Fruit fly (Drosophila melanogaster): ENCODE data around the gene Loxl1.

Loxl1 gene

DNA sequence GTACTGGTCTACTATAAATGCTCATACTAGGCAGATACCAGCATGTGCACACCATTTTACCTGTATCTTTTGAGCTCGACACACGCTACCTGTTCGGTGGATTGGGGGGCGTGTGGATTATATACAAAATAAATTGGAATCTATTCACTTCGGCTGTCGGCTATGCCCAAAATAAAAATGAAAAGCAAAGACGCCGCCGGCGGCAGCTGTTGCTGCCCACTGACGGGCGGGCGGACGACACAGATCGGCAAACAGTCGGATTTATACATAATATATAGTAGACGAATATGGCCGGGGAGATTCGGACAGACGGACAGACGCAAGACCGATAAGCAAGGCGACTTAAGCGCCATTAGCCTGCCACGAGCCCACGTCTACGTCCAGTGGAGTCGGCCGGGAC lies 20.8 kb downstream of the Loxl1 start:
- no peak for TF ChIP-seq CG8478 (optimal IDR thresholded peaks at IDR 0.05)
- TF ChIP-seq CTCF (optimal IDR thresholded peaks at IDR 0.05) = no peak

DNA sequence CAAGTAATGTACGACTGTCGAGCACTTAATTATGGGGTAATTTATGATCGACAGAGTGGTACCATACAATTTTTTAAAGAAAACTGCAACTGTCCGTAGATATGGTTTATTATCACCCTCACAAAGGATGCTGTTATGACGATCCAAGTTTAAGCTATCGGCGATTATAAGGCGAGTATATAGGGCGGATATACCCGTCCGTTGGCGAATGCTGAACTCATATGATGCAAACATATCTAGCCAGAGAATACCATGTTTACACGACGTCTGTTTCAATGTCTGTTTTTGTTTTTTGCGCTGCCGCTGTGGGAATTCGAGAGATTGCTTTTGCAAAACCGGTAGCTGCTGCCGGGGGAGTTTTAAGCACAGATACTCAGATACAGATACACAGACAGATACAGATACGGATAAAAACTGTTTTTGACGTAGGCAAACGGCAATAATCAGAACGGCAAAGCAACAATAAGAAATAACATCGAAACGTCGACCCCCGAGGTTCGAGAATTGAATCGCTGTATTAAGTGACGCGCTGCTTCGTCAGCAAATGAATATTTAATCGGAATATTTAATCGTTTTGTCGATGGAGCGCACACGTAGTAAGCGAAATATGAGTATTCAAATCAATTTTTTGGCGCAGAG lies 22.1 kb downstream of the Loxl1 start:
- TF ChIP-seq CTCF (optimal IDR thresholded peaks at IDR 0.05) (no peak), CG8478 (optimal IDR thresholded peaks at IDR 0.05) (no peak)

DNA sequence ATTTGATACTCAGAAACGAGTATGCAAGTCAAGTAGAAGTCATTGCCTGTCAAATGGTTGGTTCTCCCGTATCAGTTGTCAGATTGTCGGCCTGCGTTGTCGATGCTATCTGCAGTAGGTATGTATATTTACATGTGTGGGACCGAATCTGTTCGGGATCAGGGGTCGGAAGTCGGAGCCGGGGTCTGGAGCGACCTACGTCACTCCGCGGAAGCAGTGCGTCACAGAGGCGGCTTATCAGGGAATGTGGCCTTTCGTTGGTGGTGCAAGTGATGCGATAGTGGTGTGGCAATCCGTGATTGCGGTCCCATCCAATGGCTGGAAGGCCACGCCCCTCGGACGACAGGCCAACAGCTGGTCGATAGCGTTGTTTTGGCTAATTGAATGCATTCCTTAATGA lies 24.1 kb downstream of the Loxl1 start:
- TF ChIP-seq CG8478 (optimal IDR thresholded peaks at IDR 0.05) = no peak
- TF ChIP-seq CTCF (optimal IDR thresholded peaks at IDR 0.05) = no peak

DNA sequence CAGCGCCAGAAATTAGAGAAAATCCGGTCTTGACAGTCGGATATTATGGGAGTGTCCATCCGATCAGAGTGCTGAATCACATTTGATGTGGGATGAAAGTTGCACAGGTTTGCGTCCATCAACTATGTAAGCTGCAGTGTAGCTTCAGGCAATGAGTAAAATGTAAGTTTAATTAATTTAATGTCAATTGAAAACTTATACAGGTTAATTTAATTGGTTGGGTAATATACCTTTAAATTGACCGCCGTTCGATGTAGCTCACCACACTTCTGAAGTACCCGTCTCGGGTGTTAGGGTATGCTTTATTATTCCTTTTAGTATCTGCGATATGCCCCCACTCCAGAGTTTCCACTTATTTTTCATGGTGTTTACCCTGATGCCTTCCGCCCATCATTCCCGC lies 35.2 kb downstream of the Loxl1 start:
- no peak for TF ChIP-seq CG8478 (optimal IDR thresholded peaks at IDR 0.05)
- TF ChIP-seq CTCF (optimal IDR thresholded peaks at IDR 0.05) = no peak

DNA sequence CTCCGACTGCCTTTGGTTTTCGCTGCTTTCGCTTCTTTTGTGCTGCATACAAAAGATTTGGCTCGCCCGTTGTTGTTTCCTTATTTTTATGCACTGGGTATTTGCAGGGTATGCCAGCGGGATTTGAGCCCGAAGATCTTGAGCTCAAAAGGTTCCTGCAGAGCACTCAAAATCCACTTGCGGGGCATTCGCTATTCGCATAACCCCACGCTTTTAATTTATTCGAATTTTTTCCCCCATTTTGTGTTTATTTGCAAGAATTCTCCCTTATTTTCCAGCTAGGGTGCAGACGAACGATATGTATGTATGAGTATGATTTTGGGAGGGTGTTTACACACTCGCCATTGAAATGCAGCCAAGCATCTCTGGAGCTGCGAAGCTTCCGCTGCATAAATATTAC lies 37.7 kb downstream of the Loxl1 start:
- TF ChIP-seq CTCF (optimal IDR thresholded peaks at IDR 0.05) = no peak
- TF ChIP-seq CG8478 (optimal IDR thresholded peaks at IDR 0.05) = no peak

DNA sequence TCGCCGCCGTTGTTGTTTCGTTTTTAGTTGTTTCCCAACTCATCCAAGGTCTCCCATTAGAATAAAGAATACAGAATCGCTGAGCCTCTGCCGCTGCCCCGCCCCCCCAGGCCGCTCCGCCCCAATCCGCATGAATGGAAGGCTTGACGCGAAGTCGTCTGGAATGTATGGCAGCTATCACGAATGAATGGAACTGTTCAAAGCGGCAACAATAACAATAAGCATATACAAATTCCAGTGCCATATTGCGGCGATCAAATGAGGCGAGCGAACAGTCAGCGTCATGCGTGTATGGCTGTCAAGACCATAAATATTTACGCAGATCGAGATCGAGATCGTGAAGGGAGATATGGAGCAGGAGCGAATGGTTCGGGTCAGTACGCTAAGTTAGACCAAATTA lies 39.0 kb downstream of the Loxl1 start:
- TF ChIP-seq CG8478 (optimal IDR thresholded peaks at IDR 0.05) (no peak), CTCF (optimal IDR thresholded peaks at IDR 0.05) (no peak)

DNA sequence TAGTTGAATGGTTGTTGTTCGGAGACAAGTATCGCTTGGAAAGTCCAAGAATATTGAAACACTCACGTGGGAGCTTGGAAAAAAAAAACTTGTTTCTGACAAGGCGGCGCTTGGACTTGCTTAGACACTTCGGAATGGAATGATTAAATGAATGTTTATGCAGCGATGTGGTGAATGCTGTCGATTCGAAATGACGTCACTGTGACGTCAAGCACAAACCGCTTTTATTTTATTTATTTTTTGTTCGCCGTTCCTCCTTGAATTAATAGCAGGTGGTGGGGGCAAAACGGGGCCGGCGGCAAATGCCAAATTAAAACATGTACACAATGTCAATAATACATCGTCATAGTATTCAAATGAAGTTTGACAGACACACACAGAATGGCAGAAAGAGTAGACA lies 40.1 kb downstream of the Loxl1 start:
- TF ChIP-seq CTCF (optimal IDR thresholded peaks at IDR 0.05) (no peak), CG8478 (optimal IDR thresholded peaks at IDR 0.05) (no peak)

DNA sequence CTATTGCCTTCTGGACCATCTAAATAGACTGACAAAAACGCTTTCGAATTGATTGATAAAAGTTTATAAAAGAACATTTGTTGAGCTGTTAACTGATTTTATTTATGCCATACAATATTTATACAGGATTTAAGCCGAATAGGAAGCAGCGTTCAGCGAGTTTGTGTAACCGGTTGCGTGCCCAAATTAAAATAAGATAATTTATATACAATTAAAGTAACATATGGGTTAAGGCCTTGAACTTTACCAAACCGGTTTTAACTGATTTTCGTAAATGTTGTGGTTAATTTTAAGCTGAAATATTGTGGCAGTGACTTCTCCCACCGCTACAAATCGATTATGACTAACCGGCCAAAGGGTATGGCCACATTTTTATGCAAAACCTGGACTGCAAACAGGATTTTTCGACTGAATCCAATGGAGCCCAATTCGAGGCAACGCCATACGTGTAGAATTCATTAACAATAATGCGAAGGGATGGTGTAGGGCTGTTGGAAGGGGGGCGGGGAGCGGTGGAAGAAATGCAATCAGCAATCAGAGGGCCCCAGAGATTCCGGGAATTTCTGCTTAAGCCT lies 50.0 kb downstream of the Loxl1 start:
- TF ChIP-seq CTCF (optimal IDR thresholded peaks at IDR 0.05) (no peak), CG8478 (optimal IDR thresholded peaks at IDR 0.05) (no peak)

Data from S2 (cell line).